Worm (Caenorhabditis elegans) whole organism, L2 larva: ENCODE results near the gene M199.7.

Experiments used
- C34F6.9 ChIP-seq: fragments of 150-350 bp; optimal IDR thresholded peaks from 2 replicates; lab custom pipeline; 2014; ENCODE audit warnings: missing biosample characterization, missing genetic modification characterization
- R02D3.7 ChIP-seq: fragments of 150-350 bp; optimal IDR thresholded peaks from 2 replicates; lab custom pipeline; 2014; ENCODE audit warnings: missing biosample characterization, missing genetic modification characterization
- Y55F3AM.14 ChIP-seq: fragments of 200-800 bp; sonication (Bioruptor generic); optimal IDR thresholded peaks from 2 replicates; lab custom pipeline; 2018; ENCODE audit warnings: mild to moderate bottlenecking, missing genetic modification characterization, missing compliant biosample characterization
- ZK546.5 ChIP-seq: sonication (generic microtip); optimal IDR thresholded peaks from 2 replicates; lab custom pipeline; 2017; ENCODE audit warnings: missing biosample characterization, missing genetic modification characterization
- aly-2 ChIP-seq: fragments of 150-350 bp; optimal IDR thresholded peaks from 2 replicates; lab custom pipeline; 2014; ENCODE audit warnings: missing biosample characterization, missing genetic modification characterization
- blmp-1 ChIP-seq: sonication (generic microtip); optimal IDR thresholded peaks from 2 replicates; lab custom pipeline; 2017; ENCODE audit warnings: missing genetic modification characterization, mild to moderate bottlenecking, missing compliant biosample characterization, antibody characterized with exemption, moderate library complexity; ENCODE audit not compliant: insufficient read depth
- ceh-16 ChIP-seq: fragments of 150-350 bp; optimal IDR thresholded peaks from 2 replicates; lab custom pipeline; 2014; ENCODE audit warnings: missing biosample characterization, missing genetic modification characterization
- ceh-82 ChIP-seq: fragments of 150-350 bp; optimal IDR thresholded peaks from 2 replicates; lab custom pipeline; 2014; ENCODE audit warnings: missing biosample characterization, missing genetic modification characterization
- crh-2 ChIP-seq: sonication (generic microtip); optimal IDR thresholded peaks from 2 replicates; lab custom pipeline; 2017; ENCODE audit warnings: missing biosample characterization, missing genetic modification characterization
- dmd-4 ChIP-seq: sonication (generic microtip); optimal IDR thresholded peaks from 2 replicates; lab custom pipeline; 2017; ENCODE audit warnings: missing biosample characterization, missing genetic modification characterization
- egl-27 ChIP-seq: sonication (generic microtip); optimal IDR thresholded peaks from 3 replicates; lab custom pipeline; 2017; ENCODE audit warnings: missing biosample characterization, missing genetic modification reagents, missing genetic modification characterization
- elt-1 ChIP-seq: fragments of 150-350 bp; optimal IDR thresholded peaks from 2 replicates; lab custom pipeline; 2014; ENCODE audit warnings: missing biosample characterization, missing genetic modification characterization
- elt-3 ChIP-seq: sonication (generic microtip); optimal IDR thresholded peaks from 2 replicates; lab custom pipeline; 2017; ENCODE audit warnings: missing biosample characterization, missing genetic modification characterization
- fos-1 ChIP-seq: fragments of 150-350 bp; optimal IDR thresholded peaks from 2 replicates; lab custom pipeline; 2014; ENCODE audit warnings: missing biosample characterization, missing genetic modification characterization
- lin-11 ChIP-seq: fragments of 150-350 bp; sonication (generic microtip); optimal IDR thresholded peaks from 2 replicates; lab custom pipeline; 2014; ENCODE audit warnings: missing biosample characterization, missing genetic modification characterization, inconsistent platforms, mixed read lengths
- lin-13 ChIP-seq: fragments of 150-350 bp; optimal IDR thresholded peaks from 2 replicates; lab custom pipeline; 2014; ENCODE audit warnings: missing biosample characterization, missing genetic modification reagents, missing genetic modification characterization
- lsy-2 ChIP-seq, 2 experiments: fragments of 150-350 bp in 1 of 2; sonication (generic microtip) in 1 of 2; optimal IDR thresholded peaks; 2 replicates each; lab custom pipeline; 2014 to 2017; ENCODE audit warnings: missing biosample characterization in 2 of 2, missing genetic modification characterization in 2 of 2
- mab-5 ChIP-seq: fragments of 150-350 bp; optimal IDR thresholded peaks from 2 replicates; lab custom pipeline; 2014; ENCODE audit warnings: missing biosample characterization, missing genetic modification characterization
- mdl-1 ChIP-seq, 2 experiments: fragments of 150-350 bp in 1 of 2; sonication (generic microtip) in 1 of 2; optimal IDR thresholded peaks; 2 replicates each; lab custom pipeline; 2017; ENCODE audit warnings: missing biosample characterization in 2 of 2, missing genetic modification characterization in 2 of 2
- nhr-11 ChIP-seq: fragments of 150-350 bp; optimal IDR thresholded peaks from 2 replicates; lab custom pipeline; 2014; ENCODE audit warnings: missing biosample characterization, missing genetic modification characterization
- nhr-12 ChIP-seq: fragments of 150-350 bp; optimal IDR thresholded peaks from 2 replicates; lab custom pipeline; 2014; ENCODE audit warnings: missing biosample characterization, missing genetic modification characterization
- nhr-237 ChIP-seq: fragments of 150-350 bp; optimal IDR thresholded peaks from 2 replicates; lab custom pipeline; 2014; ENCODE audit warnings: missing biosample characterization, missing genetic modification characterization
- nhr-25 ChIP-seq: fragments of 150-350 bp; sonication (generic microtip); optimal IDR thresholded peaks from 3 replicates; lab custom pipeline; 2014; ENCODE audit warnings: missing biosample characterization, missing genetic modification characterization
- nhr-6 ChIP-seq: fragments of 150-350 bp; optimal IDR thresholded peaks from 2 replicates; lab custom pipeline; 2014; ENCODE audit warnings: missing biosample characterization, missing genetic modification characterization
- nhr-77 ChIP-seq: fragments of 150-350 bp; optimal IDR thresholded peaks from 2 replicates; lab custom pipeline; 2014; ENCODE audit warnings: missing biosample characterization, missing genetic modification characterization
- skn-1 ChIP-seq: sonication (generic microtip); optimal IDR thresholded peaks from 2 replicates; lab custom pipeline; 2017; ENCODE audit warnings: missing biosample characterization, missing genetic modification characterization
- sma-9 ChIP-seq, 2 experiments: fragments of 150-350 bp in 1 of 2; sonication (generic microtip) in 1 of 2; optimal IDR thresholded peaks; 2 replicates each; lab custom pipeline; 2014 to 2016; ENCODE audit warnings: missing genetic modification characterization in 2 of 2, mild to moderate bottlenecking in 1 of 2, missing biosample characterization in 1 of 2, missing compliant biosample characterization in 1 of 2, missing genetic modification reagents in 1 of 2, moderate library complexity in 1 of 2
- unc-55 ChIP-seq: fragments of 150-350 bp; sonication (generic microtip); optimal IDR thresholded peaks from 3 replicates; lab custom pipeline; 2014; ENCODE audit warnings: missing biosample characterization, missing genetic modification reagents, missing genetic modification characterization
- unc-62 ChIP-seq: fragments of 150-350 bp; optimal IDR thresholded peaks from 2 replicates; lab custom pipeline; 2014; ENCODE audit warnings: missing biosample characterization, missing genetic modification reagents, missing genetic modification characterization
- zag-1 ChIP-seq: fragments of 150-350 bp; optimal IDR thresholded peaks from 2 replicates; lab custom pipeline; 2014; ENCODE audit warnings: missing biosample characterization, missing genetic modification characterization
- ztf-1 ChIP-seq: fragments of 200-800 bp; sonication (Bioruptor generic); conservative IDR thresholded peaks from 2 replicates; pipeline ENCODE4 v1.3.6; 2022; ENCODE audit warnings: missing genetic modification characterization, missing compliant biosample characterization
- ztf-11 ChIP-seq: sonication (generic microtip); optimal IDR thresholded peaks from 2 replicates; lab custom pipeline; 2017; ENCODE audit warnings: missing biosample characterization, missing genetic modification characterization
- ztf-4 ChIP-seq: fragments of 150-350 bp; optimal IDR thresholded peaks from 2 replicates; lab custom pipeline; 2014; ENCODE audit warnings: missing biosample characterization, missing genetic modification characterization

M199.7 gene

ce11 chrIV:15113117-15113516, 9.9 kb upstream of the M199.7 start, which contains the start of gene M199.134:
TSS of gene M199.134 (minus strand) at chrIV:15113217.
- no peak for TF ChIP-seq unc-62 (GFP tag; lab: Kevin White, UChicago)
- no peak for TF ChIP-seq unc-55 (GFP tag; lab: Kevin White, UChicago)
- no peak for TF ChIP-seq ztf-1 (GFP tag; lab: Robert Waterston, UW)

- TF ChIP-seq dmd-4 (tag; lab: Kevin White, UChicago) = no peak
- TF ChIP-seq nhr-12 (tag; lab: Kevin White, UChicago) = no peak
These were observed 8.7 kb upstream of the M199.7 start, which contains the start of gene M199.135 for ce11 chrIV:15114324-15114723. TSS of gene M199.135 (plus strand) at chrIV:15114624.

ce11 chrIV:15118390-15118789, 4.6 kb upstream of the M199.7 start, which contains the start of gene M199.136:
TSS of gene M199.136 (plus strand) at chrIV:15118690.
- TF ChIP-seq R02D3.7 (no peak), crh-2 (tag; lab: Kevin White, UChicago) (no peak), zag-1 (tag; lab: Kevin White, UChicago) (no peak), nhr-237 (tag; lab: Kevin White, UChicago) (no peak), Y55F3AM.14 (GFP tag; lab: Kevin White, UChicago) (no peak), ceh-16 (tag; lab: Kevin White, UChicago) (no peak), C34F6.9 (tag; lab: Kevin White, UChicago) (no peak), ceh-82 (tag; lab: Kevin White, UChicago) (no peak)

- TF ChIP-seq skn-1 (no peak), ZK546.5 (no peak), nhr-25 (no peak), elt-1 (tag; lab: Kevin White, UChicago) (no peak), sma-9 (GFP tag; optimal IDR thresholded peaks at IDR 0.05; lab: Kevin White, UChicago) (no peak), sma-9 (tag; optimal IDR thresholded peaks at IDR 0.05; lab: Kevin White, UChicago) (no peak), elt-3 (no peak), mdl-1 (tag; optimal IDR thresholded peaks at IDR 0.05; lab: Kevin White, UChicago) (no peak), mab-5 (no peak), egl-27 (tag; lab: Kevin White, UChicago) (no peak), fos-1 (tag; lab: Kevin White, UChicago) (no peak), lin-11 (no peak), unc-62 (GFP tag; lab: Kevin White, UChicago) (no peak), nhr-6 (tag; lab: Kevin White, UChicago) (no peak)
These were observed 3.7 kb upstream of the M199.7 start for ce11 chrIV:15119268-15119667.

ce11 chrIV:15120746-15121145, 2.2 kb upstream of the M199.7 start, which contains the start of gene clec-189:
TSS of gene clec-189 (plus strand) at chrIV:15120837.
- TF ChIP-seq ceh-16 (tag; lab: Kevin White, UChicago) = no peak
- no peak for TF ChIP-seq nhr-6 (tag; lab: Kevin White, UChicago)
- no peak for TF ChIP-seq lsy-2 (tag; optimal IDR thresholded peaks at IDR 0.05; lab: Kevin White, UChicago)
- no peak for TF ChIP-seq mab-5
- no peak for TF ChIP-seq crh-2 (tag; lab: Kevin White, UChicago)
- TF ChIP-seq nhr-12 (tag; lab: Kevin White, UChicago) = no peak
- TF ChIP-seq nhr-77 (tag; lab: Kevin White, UChicago) = no peak
- no peak for TF ChIP-seq R02D3.7
- no peak for TF ChIP-seq aly-2
- no peak for TF ChIP-seq nhr-11 (tag; lab: Kevin White, UChicago)
- no peak for TF ChIP-seq nhr-25
- TF ChIP-seq C34F6.9 (tag; lab: Kevin White, UChicago) = no peak
- TF ChIP-seq mdl-1 (tag; optimal IDR thresholded peaks at IDR 0.05; lab: Kevin White, UChicago) = no peak
- TF ChIP-seq ceh-82 (tag; lab: Kevin White, UChicago) = no peak
- TF ChIP-seq ztf-11 (tag; lab: Kevin White, UChicago) = no peak
- TF ChIP-seq ztf-4 (tag; lab: Kevin White, UChicago) = no peak
- TF ChIP-seq nhr-237 (tag; lab: Kevin White, UChicago) = no peak
- no peak for TF ChIP-seq blmp-1 (tag; lab: Kevin White, UChicago)
- no peak for TF ChIP-seq lin-13 (GFP tag; lab: Kevin White, UChicago)
